Fruit fly (Drosophila melanogaster) whole organism, embryonic: Measurements from ENCODE around the gene Mybbp1A.

ENCODE experiments used
- Aef1 ChIP-seq: fragments of 200-800 bp; sonication (Bioruptor generic); IDR thresholded peaks from 3 replicates; pipeline ENCODE4 v1.3.6; 2022; ENCODE audit warnings: missing biosample characterization, missing genetic modification characterization
- BtbVII ChIP-seq: fragments of 200-800 bp; sonication (Bioruptor generic); optimal IDR thresholded peaks from 3 replicates; lab custom pipeline; 2017; ENCODE audit warnings: missing biosample characterization, mild to moderate bottlenecking, missing genetic modification characterization
- CG10979 ChIP-seq: fragments of 200-800 bp; sonication (Bioruptor generic); optimal IDR thresholded peaks from 2 replicates; lab custom pipeline; 2018; ENCODE audit warnings: missing biosample characterization, mild to moderate bottlenecking, missing genetic modification characterization, moderate library complexity
- CG11504 ChIP-seq: fragments of 200-800 bp; sonication (Bioruptor generic); optimal IDR thresholded peaks from 3 replicates; lab custom pipeline; 2019; ENCODE audit warnings: missing biosample characterization, mild to moderate bottlenecking, missing genetic modification characterization, moderate library complexity
- CG12236 ChIP-seq: fragments of 200-800 bp; sonication (Bioruptor generic); optimal IDR thresholded peaks from 2 replicates; lab custom pipeline; 2016; ENCODE audit warnings: missing biosample characterization, missing genetic modification characterization
- CG17568 ChIP-seq: fragments of 200-800 bp; sonication (Bioruptor generic); optimal IDR thresholded peaks from 2 replicates; lab custom pipeline; 2018; ENCODE audit warnings: missing biosample characterization, mild to moderate bottlenecking, missing genetic modification characterization, moderate library complexity
- CG17802 ChIP-seq: fragments of 200-800 bp; sonication (Bioruptor generic); optimal IDR thresholded peaks from 2 replicates; lab custom pipeline; 2018; ENCODE audit warnings: missing biosample characterization, mild to moderate bottlenecking, missing genetic modification characterization, moderate library complexity
- CG17829 ChIP-seq: fragments of 200-800 bp; optimal IDR thresholded peaks from 2 replicates; lab custom pipeline; 2019; ENCODE audit warnings: missing biosample characterization, mild to moderate bottlenecking, missing genetic modification characterization, moderate library complexity
- CG18764 ChIP-seq: fragments of 200-800 bp; sonication (Bioruptor generic); optimal IDR thresholded peaks from 3 replicates; lab custom pipeline; 2016; ENCODE audit warnings: missing biosample characterization, missing genetic modification characterization
- CG3163 ChIP-seq: fragments of 200-800 bp; sonication (Bioruptor generic); optimal IDR thresholded peaks from 3 replicates; lab custom pipeline; 2016; ENCODE audit warnings: missing biosample characterization, missing genetic modification characterization
- CG32532 ChIP-seq: fragments of 200-800 bp; sonication (Bioruptor generic); IDR thresholded peaks from 2 replicates; pipeline ENCODE4 v1.3.6; 2022; ENCODE audit warnings: missing biosample characterization, missing genetic modification characterization
- CG33213 ChIP-seq: fragments of 200-800 bp; sonication (Bioruptor generic); optimal IDR thresholded peaks from 3 replicates; lab custom pipeline; 2016; ENCODE audit warnings: missing biosample characterization, missing genetic modification characterization
- CG3407 ChIP-seq: fragments of 200-800 bp; sonication (Bioruptor generic); optimal IDR thresholded peaks from 2 replicates; lab custom pipeline; 2018; ENCODE audit warnings: missing biosample characterization, mild to moderate bottlenecking, missing genetic modification characterization
- CG6765 ChIP-seq: fragments of 200-800 bp; sonication (Bioruptor generic); optimal IDR thresholded peaks from 3 replicates; lab custom pipeline; 2017; ENCODE audit warnings: missing biosample characterization, mild to moderate bottlenecking, missing genetic modification characterization
- CG7745 ChIP-seq: fragments of 200-800 bp; sonication (Bioruptor generic); optimal IDR thresholded peaks from 2 replicates; lab custom pipeline; 2018; ENCODE audit warnings: missing biosample characterization, mild to moderate bottlenecking, missing genetic modification characterization, moderate library complexity
- CG8478 ChIP-seq: fragments of >200 bp; optimal IDR thresholded peaks from 2 replicates; lab custom pipeline; 2018
- CG9609 ChIP-seq: fragments of 200-800 bp; sonication (Bioruptor generic); optimal IDR thresholded peaks from 3 replicates; lab custom pipeline; 2016; ENCODE audit warnings: missing biosample characterization, missing genetic modification characterization
- CG9797 ChIP-seq: fragments of 200-800 bp; sonication (Bioruptor generic); optimal IDR thresholded peaks from 3 replicates; lab custom pipeline; 2018; ENCODE audit warnings: missing biosample characterization, mild to moderate bottlenecking, missing genetic modification characterization
- CG9817 ChIP-seq: fragments of 200-800 bp; sonication (Bioruptor generic); optimal IDR thresholded peaks from 2 replicates; lab custom pipeline; 2018; ENCODE audit warnings: missing biosample characterization, mild to moderate bottlenecking, missing genetic modification characterization, moderate library complexity
- Deaf1 ChIP-seq: fragments of 200-800 bp; optimal IDR thresholded peaks from 3 replicates; lab custom pipeline; 2019; ENCODE audit warnings: missing biosample characterization, mild to moderate bottlenecking, missing genetic modification characterization, moderate library complexity
- E2f2 ChIP-seq: fragments of 200-800 bp; sonication (Bioruptor generic); IDR thresholded peaks from 2 replicates; pipeline ENCODE4 v1.3.6; 2022; ENCODE audit warnings: missing biosample characterization, missing genetic modification characterization
- Fer1 ChIP-seq: fragments of 200-800 bp; sonication (Bioruptor generic); optimal IDR thresholded peaks from 2 replicates; lab custom pipeline; 2017; ENCODE audit warnings: missing biosample characterization, mild to moderate bottlenecking, missing genetic modification characterization
- Fer2 ChIP-seq: fragments of 200-800 bp; sonication (Bioruptor generic); optimal IDR thresholded peaks from 2 replicates; lab custom pipeline; 2018; ENCODE audit warnings: missing biosample characterization, mild to moderate bottlenecking, missing genetic modification characterization, moderate library complexity
- HLH4C ChIP-seq: fragments of 200-800 bp; sonication (Bioruptor generic); IDR thresholded peaks from 3 replicates; pipeline ENCODE4 v1.3.6; 2022; ENCODE audit warnings: missing biosample characterization, missing genetic modification characterization; ENCODE audit not compliant: partially characterized antibody
- Hmr ChIP-seq: fragments of 200-800 bp; sonication (Bioruptor generic); optimal IDR thresholded peaks from 3 replicates; lab custom pipeline; 2017; ENCODE audit warnings: mild to moderate bottlenecking, missing biosample characterization, missing genetic modification reagents, missing genetic modification characterization
- Hr51 ChIP-seq, 2 experiments: fragments of 200-800 bp; sonication (Bioruptor generic); optimal IDR thresholded peaks; 2 replicates in 1 of 2; 3 replicates in 1 of 2; lab custom pipeline; 2016 to 2018; ENCODE audit warnings: missing biosample characterization in 2 of 2, missing genetic modification characterization in 2 of 2, mild to moderate bottlenecking in 1 of 2, moderate library complexity in 1 of 2
- Lim3 ChIP-seq: fragments of 200-800 bp; sonication (Bioruptor generic); IDR thresholded peaks from 2 replicates; pipeline ENCODE4 v1.3.6; 2022; ENCODE audit warnings: missing biosample characterization, missing genetic modification characterization
- Opbp ChIP-seq: fragments of 200-800 bp; sonication (Bioruptor generic); IDR thresholded peaks from 3 replicates; pipeline ENCODE4 v1.3.6; 2022; ENCODE audit warnings: missing biosample characterization, missing genetic modification characterization; ENCODE audit not compliant: partially characterized antibody
- Optix ChIP-seq: fragments of 200-800 bp; sonication (Bioruptor generic); IDR thresholded peaks from 3 replicates; pipeline ENCODE4 v1.3.6; 2022; ENCODE audit warnings: missing biosample characterization, missing genetic modification characterization
- Sox102F ChIP-seq: fragments of 200-800 bp; sonication (Bioruptor generic); optimal IDR thresholded peaks from 2 replicates; lab custom pipeline; 2018; ENCODE audit warnings: missing biosample characterization, mild to moderate bottlenecking, missing genetic modification characterization, moderate library complexity
- Sry-δ ChIP-seq: fragments of 200-800 bp; sonication (Bioruptor generic); optimal IDR thresholded peaks from 2 replicates; lab custom pipeline; 2016; ENCODE audit warnings: missing biosample characterization, missing genetic modification characterization
- Usf ChIP-seq: fragments of 200-800 bp; sonication (Bioruptor generic); optimal IDR thresholded peaks from 2 replicates; lab custom pipeline; 2017; ENCODE audit warnings: missing genotype, missing biosample characterization, missing genetic modification characterization
- Xrp1 ChIP-seq: fragments of 200-800 bp; sonication (Bioruptor generic); IDR thresholded peaks from 2 replicates; pipeline ENCODE4 v1.3.6; 2022; ENCODE audit warnings: missing biosample characterization, missing genetic modification characterization
- abd-A ChIP-seq: fragments of 200-800 bp; sonication (Bioruptor generic); optimal IDR thresholded peaks from 3 replicates; lab custom pipeline; 2019; ENCODE audit warnings: missing biosample characterization, mild to moderate bottlenecking, missing genetic modification characterization, moderate library complexity
- ara ChIP-seq: fragments of 200-800 bp; sonication (Bioruptor generic); IDR thresholded peaks from 2 replicates; pipeline ENCODE4 v1.3.6; 2022; ENCODE audit warnings: missing biosample characterization, missing genetic modification characterization
- bab2 ChIP-seq: fragments of 200-800 bp; sonication (Bioruptor generic); optimal IDR thresholded peaks from 2 replicates; lab custom pipeline; 2016; ENCODE audit warnings: missing biosample characterization, missing genetic modification characterization
- bbx ChIP-seq: fragments of 200-800 bp; sonication (Bioruptor generic); IDR thresholded peaks from 2 replicates; pipeline ENCODE4 v1.3.6; 2022; ENCODE audit warnings: missing biosample characterization, missing genetic modification characterization; ENCODE audit not compliant: partially characterized antibody
- bsh ChIP-seq, 2 experiments: fragments of 200-800 bp; sonication (Bioruptor generic); optimal IDR thresholded peaks; 2 replicates each; lab custom pipeline; 2017 to 2018; ENCODE audit warnings: mild to moderate bottlenecking in 2 of 2, missing biosample characterization in 2 of 2, missing genetic modification characterization in 2 of 2, moderate library complexity in 1 of 2
- corto ChIP-seq: fragments of 200-800 bp; sonication (Bioruptor generic); optimal IDR thresholded peaks from 2 replicates; lab custom pipeline; 2016; ENCODE audit warnings: missing biosample characterization, mild to moderate bottlenecking, missing genetic modification characterization, moderate library complexity
- crol ChIP-seq: fragments of 200-800 bp; sonication (Bioruptor generic); IDR thresholded peaks from 2 replicates; pipeline ENCODE4 v1.3.6; 2022; ENCODE audit warnings: missing biosample characterization, missing genetic modification characterization
- eyg ChIP-seq: fragments of 200-800 bp; sonication (Bioruptor generic); optimal IDR thresholded peaks from 3 replicates; lab custom pipeline; 2016; ENCODE audit warnings: missing biosample characterization, missing genetic modification characterization
- gem ChIP-seq: fragments of 200-800 bp; sonication (Bioruptor generic); optimal IDR thresholded peaks from 2 replicates; lab custom pipeline; 2019; ENCODE audit warnings: missing biosample characterization, mild to moderate bottlenecking, missing genetic modification characterization, moderate library complexity
- gfzf ChIP-seq: fragments of 200-800 bp; sonication (Bioruptor generic); optimal IDR thresholded peaks from 2 replicates; lab custom pipeline; 2016; ENCODE audit warnings: missing biosample characterization, mild to moderate bottlenecking, missing genetic modification characterization, moderate library complexity
- gsb-n ChIP-seq: fragments of 200-800 bp; sonication (Bioruptor generic); optimal IDR thresholded peaks from 3 replicates; lab custom pipeline; 2018; ENCODE audit warnings: missing biosample characterization, mild to moderate bottlenecking, missing genetic modification characterization
- inv ChIP-seq: fragments of 200-800 bp; sonication (Bioruptor generic); IDR thresholded peaks from 2 replicates; pipeline ENCODE4 v1.3.6; 2022; ENCODE audit warnings: missing biosample characterization, missing genetic modification characterization; ENCODE audit not compliant: partially characterized antibody
- jigr1 ChIP-seq: fragments of 200-800 bp; sonication (Bioruptor generic); IDR thresholded peaks from 3 replicates; pipeline ENCODE4 v1.3.6; 2022; ENCODE audit warnings: missing biosample characterization, missing genetic modification characterization
- lbe ChIP-seq: fragments of 200-800 bp; sonication (Bioruptor generic); optimal IDR thresholded peaks from 2 replicates; lab custom pipeline; 2016; ENCODE audit warnings: missing biosample characterization, mild to moderate bottlenecking, missing genetic modification characterization
- mirr ChIP-seq: fragments of 200-800 bp; sonication (Bioruptor generic); optimal IDR thresholded peaks from 3 replicates; lab custom pipeline; 2018; ENCODE audit warnings: missing biosample characterization, mild to moderate bottlenecking, missing genetic modification characterization
- oc ChIP-seq: fragments of 200-800 bp; sonication (Bioruptor generic); optimal IDR thresholded peaks from 2 replicates; lab custom pipeline; 2018; ENCODE audit warnings: missing biosample characterization, mild to moderate bottlenecking, missing genetic modification characterization, moderate library complexity
- zen2 ChIP-seq: fragments of 200-800 bp; sonication (Bioruptor generic); IDR thresholded peaks from 3 replicates; pipeline ENCODE4 v1.3.6; 2022; ENCODE audit warnings: missing biosample characterization, missing genetic modification characterization; ENCODE audit not compliant: partially characterized antibody

Gene Mybbp1A

dm6 chrX:654949-655348 lies 25.4 kb downstream of the Mybbp1A start (continued):
- TF ChIP-seq lbe (GFP tag; lab: Kevin White, UChicago) (peak; percentile 95), inv (GFP tag; lab: Robert Waterston, UW) (no peak), CG9797 (GFP tag; lab: Kevin White, UChicago) (peak; percentile 46), bbx (no peak; the same call in 1 of the 2 replicates), BtbVII (GFP tag; lab: Kevin White, UChicago) (peak; percentile 92), CG17802 (tag; lab: Kevin White, UChicago) (peak; percentile 80), Xrp1 (GFP tag; lab: Robert Waterston, UW) (peak; percentile 97), CG7745 (tag; lab: Kevin White, UChicago) (no peak), abd-A (tag; lab: Kevin White, UChicago) (peak; percentile 71), CG3163 (GFP tag; lab: Kevin White, UChicago) (peak; percentile 75), jigr1 (GFP tag; lab: Robert Waterston, UW) (peak; percentile 87), zen2 (GFP tag; lab: Robert Waterston, UW) (no peak), Sry-δ (peak; percentile 49), CG17568 (GFP tag; lab: Kevin White, UChicago) (no peak), Fer2 (tag; lab: Kevin White, UChicago) (peak; percentile 92), Fer1 (GFP tag; lab: Kevin White, UChicago) (peak; percentile 95), CG9609 (GFP tag; lab: Kevin White, UChicago) (peak; percentile 95), ara (GFP tag; lab: Robert Waterston, UW) (peak; percentile 97), CG11504 (peak; percentile 95), Opbp (GFP tag; lab: Robert Waterston, UW) (no peak), eyg (GFP tag; lab: Kevin White, UChicago) (peak; percentile 88), Lim3 (peak; percentile 80), CG32532 (peak; percentile 98), Aef1 (peak; percentile 95), mirr (GFP tag; lab: Kevin White, UChicago) (peak; percentile 98), gsb-n (tag; lab: Kevin White, UChicago) (peak; percentile 90), CG33213 (GFP tag; lab: Kevin White, UChicago) (peak; percentile 92), CG3407 (peak; percentile 93), HLH4C (peak; percentile 41; the same call in 1 of the 3 replicates), CG17829 (tag; lab: Kevin White, UChicago) (peak; percentile 92), CG6765 (GFP tag; lab: Kevin White, UChicago) (peak; percentile 86), oc (tag; lab: Kevin White, UChicago) (peak; percentile 96), Deaf1 (tag; lab: Kevin White, UChicago) (peak; percentile 66), Hmr (GFP tag; lab: Kevin White, UChicago) (peak; percentile 96), gfzf (GFP tag; lab: Kevin White, UChicago) (peak; percentile 13), Optix (GFP tag; lab: Robert Waterston, UW) (peak; percentile 97), Sox102F (GFP tag; lab: Kevin White, UChicago) (peak; percentile 96), CG9817 (tag; lab: Kevin White, UChicago) (peak; percentile 95), crol (GFP tag; lab: Robert Waterston, UW) (no peak), CG12236 (peak; percentile 85), CG8478 (lab: Kevin White, UChicago) (no peak), bsh (GFP tag; optimal IDR thresholded peaks at IDR 0.05; lab: Kevin White, UChicago) (peak; percentile 91 to 97), CG10979 (tag; lab: Kevin White, UChicago) (peak; percentile 92), E2f2 (GFP tag; lab: Robert Waterston, UW) (peak; percentile 82), CG18764 (GFP tag; lab: Kevin White, UChicago) (peak; percentile 96), Hr51 (GFP tag; optimal IDR thresholded peaks at IDR 0.05; lab: Kevin White, UChicago) (peak; percentile 94 to 95), Usf (GFP tag; lab: Kevin White, UChicago) (peak; percentile 88), bab2 (GFP tag; lab: Kevin White, UChicago) (peak; percentile 92), gem (tag; lab: Kevin White, UChicago) (peak; percentile 95), corto (GFP tag; lab: Kevin White, UChicago) (peak; percentile 90)
